Worm (Caenorhabditis elegans): ENCODE data around the gene Y46G5A.28.
A peak's percentile ranks its signal among the peaks of the same experiment; 100 is the strongest.

The Y46G5A.28 gene

DNA sequence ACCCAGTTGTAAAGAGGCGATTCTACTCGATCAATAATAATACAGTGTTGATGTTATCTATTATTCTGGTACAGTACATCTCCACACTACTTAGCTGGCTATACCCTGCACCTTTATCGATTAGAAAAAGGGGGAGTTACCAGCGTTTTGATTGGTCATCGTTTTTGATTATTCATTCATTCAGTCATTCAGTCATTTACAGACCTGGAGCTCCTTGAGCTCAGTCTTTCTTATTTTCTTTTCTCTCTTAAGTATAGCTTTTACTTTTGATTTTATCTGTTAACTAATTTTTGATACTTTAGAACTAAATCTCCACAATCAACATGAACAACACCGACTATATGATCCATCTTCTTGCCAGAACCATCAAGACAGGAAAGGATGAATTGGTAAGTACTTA, at the start of gene Y46G5A.28:
Y46G5A.28 (plus strand) TSS at position 301 of the 400 bp plus-strand sequence.
- TF ChIP-seq nhr-76 (tag; optimal IDR thresholded peaks at IDR 0.05) (no peak), nhr-12 (tag; optimal IDR thresholded peaks at IDR 0.05) (no peak), bed-3 (GFP tag; optimal IDR thresholded peaks at IDR 0.05) (no peak)

ce11 chrII:12805161-12805560, 45.1 kb upstream of the Y46G5A.28 start, which contains the start of the genes Y46G5A.18 and Y46G5A.47:
Gene Y46G5A.18, minus strand, starts transcription at chrII:12805261.
Gene Y46G5A.47, minus strand, starts transcription at chrII:12805306.
- TF ChIP-seq mab-5 (tag; optimal IDR thresholded peaks at IDR 0.05) (no peak), snpc-4 (tag; optimal IDR thresholded peaks at IDR 0.05) (no peak), elt-3 (tag; optimal IDR thresholded peaks at IDR 0.05) (no peak), flh-1 (GFP tag; optimal IDR thresholded peaks at IDR 0.05) (no peak)

DNA sequence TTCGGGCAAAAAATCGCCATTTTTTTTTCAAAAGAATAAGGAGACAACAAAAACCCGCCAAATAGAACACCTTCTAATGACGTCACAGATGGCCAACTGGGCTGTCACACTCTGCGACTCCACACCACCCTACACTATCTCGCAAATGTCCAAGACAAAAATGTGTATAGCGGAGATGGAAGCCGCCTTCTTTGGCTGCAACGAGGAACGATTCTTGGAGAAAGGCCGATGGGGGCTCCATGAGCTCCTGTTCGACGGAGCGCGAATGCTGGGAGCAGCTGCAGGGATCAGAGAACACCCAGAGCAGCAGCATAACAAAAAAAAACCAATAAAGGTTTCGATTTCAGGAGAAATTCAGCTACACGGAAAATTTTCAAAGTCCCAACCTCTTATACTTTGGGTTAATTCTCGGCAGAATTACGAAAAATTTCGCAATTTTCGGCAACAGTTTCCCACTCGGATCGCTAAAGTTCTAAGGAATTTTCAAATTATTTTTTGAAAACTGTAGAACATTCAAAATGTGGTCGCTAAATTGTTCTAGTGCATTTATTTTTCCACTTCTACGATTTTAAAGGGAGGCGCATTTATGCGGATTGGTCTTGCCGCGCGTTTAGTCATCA, 44.4 kb upstream of the Y46G5A.28 start:
- TF ChIP-seq mls-2 (tag; optimal IDR thresholded peaks at IDR 0.05) (no peak), elt-1 (tag; optimal IDR thresholded peaks at IDR 0.05; ENCODE audit: borderline replicate concordance, insufficient read depth) (no peak), ham-2 (GFP tag; optimal IDR thresholded peaks at IDR 0.05) (no peak), nhr-28 (tag; optimal IDR thresholded peaks at IDR 0.05) (no peak), snpc-4 (tag; optimal IDR thresholded peaks at IDR 0.05) (no peak), unc-62 (GFP tag; optimal IDR thresholded peaks at IDR 0.05) (peak; percentile 23), sptf-1 (tag; optimal IDR thresholded peaks at IDR 0.05) (peak; percentile 15), nhr-76 (tag; optimal IDR thresholded peaks at IDR 0.05) (no peak), cnd-1 (tag; optimal IDR thresholded peaks at IDR 0.05) (peak; percentile 68), ces-1 (GFP tag; optimal IDR thresholded peaks at IDR 0.05) (peak; percentile 4), zip-8 (tag; optimal IDR thresholded peaks at IDR 0.05) (peak; percentile 63)

- no peak for TF ChIP-seq nhr-28 (tag; optimal IDR thresholded peaks at IDR 0.05)
- no peak for TF ChIP-seq hlh-1 (tag; optimal IDR thresholded peaks at IDR 0.05)
- no peak for TF ChIP-seq sptf-1 (tag; optimal IDR thresholded peaks at IDR 0.05)
- no peak for TF ChIP-seq elt-3 (tag; optimal IDR thresholded peaks at IDR 0.05)
- no peak for TF ChIP-seq zip-8 (tag; optimal IDR thresholded peaks at IDR 0.05)
- no peak for TF ChIP-seq ceh-43 (GFP tag; optimal IDR thresholded peaks at IDR 0.05)
- no peak for TF ChIP-seq pha-4 (tag; optimal IDR thresholded peaks at IDR 0.05)
- no peak for TF ChIP-seq unc-39 (tag; optimal IDR thresholded peaks at IDR 0.05)
- no peak for TF ChIP-seq M03D4.4 (tag; optimal IDR thresholded peaks at IDR 0.05)
- TF ChIP-seq unc-120 (tag; optimal IDR thresholded peaks at IDR 0.05; ENCODE audit: poor library complexity, severe bottlenecking) = no peak
- TF ChIP-seq lin-32 (GFP tag; optimal IDR thresholded peaks at IDR 0.05) = no peak
- no peak for TF ChIP-seq mep-1 (tag; optimal IDR thresholded peaks at IDR 0.05)
- TF ChIP-seq mab-5 (tag; optimal IDR thresholded peaks at IDR 0.05) = no peak
- TF ChIP-seq blmp-1 (tag; optimal IDR thresholded peaks at IDR 0.05) = no peak
- no peak for TF ChIP-seq flh-1 (GFP tag; optimal IDR thresholded peaks at IDR 0.05)
- no peak for TF ChIP-seq nhr-2 (tag; optimal IDR thresholded peaks at IDR 0.05)
- no peak for TF ChIP-seq sem-2 (GFP tag; optimal IDR thresholded peaks at IDR 0.05)
- TF ChIP-seq nhr-237 (tag; optimal IDR thresholded peaks at IDR 0.05) = no peak
- TF ChIP-seq ztf-11 (tag; optimal IDR thresholded peaks at IDR 0.05) = no peak
These were observed 43.5 kb upstream of the Y46G5A.28 start, which contains the start of gene spds-1 for ce11 chrII:12806602-12807182. Gene spds-1, plus strand, starts transcription at chrII:12806899.

ce11 chrII:12808746-12809145, 41.5 kb upstream of the Y46G5A.28 start:
- TF ChIP-seq bed-3 (GFP tag; optimal IDR thresholded peaks at IDR 0.05) = no peak
- TF ChIP-seq drap-1 (GFP tag; optimal IDR thresholded peaks at IDR 0.05) = no peak
- TF ChIP-seq ham-2 (GFP tag; optimal IDR thresholded peaks at IDR 0.05) = no peak
- TF ChIP-seq ceh-43 (GFP tag; optimal IDR thresholded peaks at IDR 0.05) = no peak
- TF ChIP-seq unc-39 (tag; optimal IDR thresholded peaks at IDR 0.05) = no peak
- no peak for TF ChIP-seq ztf-11 (tag; optimal IDR thresholded peaks at IDR 0.05)
- no peak for TF ChIP-seq mep-1 (tag; optimal IDR thresholded peaks at IDR 0.05)
- TF ChIP-seq nhr-237 (tag; optimal IDR thresholded peaks at IDR 0.05) = no peak
- TF ChIP-seq lin-32 (GFP tag; optimal IDR thresholded peaks at IDR 0.05) = no peak
- no peak for TF ChIP-seq blmp-1 (tag; optimal IDR thresholded peaks at IDR 0.05)
- no peak for TF ChIP-seq elt-3 (tag; optimal IDR thresholded peaks at IDR 0.05)
- TF ChIP-seq M03D4.4 (tag; optimal IDR thresholded peaks at IDR 0.05) = no peak
- no peak for TF ChIP-seq nhr-76 (tag; optimal IDR thresholded peaks at IDR 0.05)
- TF ChIP-seq mab-5 (tag; optimal IDR thresholded peaks at IDR 0.05) = no peak
- no peak for TF ChIP-seq nhr-2 (tag; optimal IDR thresholded peaks at IDR 0.05)
- no peak for TF ChIP-seq zip-8 (tag; optimal IDR thresholded peaks at IDR 0.05)
- no peak for TF ChIP-seq cnd-1 (tag; optimal IDR thresholded peaks at IDR 0.05)
- TF ChIP-seq unc-120 (tag; optimal IDR thresholded peaks at IDR 0.05; ENCODE audit: poor library complexity, severe bottlenecking) = no peak
